Worm (Caenorhabditis elegans) whole organism, late embryonic: ENCODE results near the gene ilcr-2.

Experiments
- ama-1 ChIP-seq: fragments of 150-350 bp; optimal IDR thresholded peaks from 2 replicates; lab custom pipeline; 2014
- ceh-19 ChIP-seq: fragments of 200-800 bp; sonication (Bioruptor generic); optimal IDR thresholded peaks from 2 replicates; lab custom pipeline; 2018; ENCODE audit warnings: mild to moderate bottlenecking, missing genetic modification characterization, missing compliant biosample characterization
- fkh-10 ChIP-seq: fragments of 150-350 bp; optimal IDR thresholded peaks from 2 replicates; lab custom pipeline; 2014; ENCODE audit warnings: missing biosample characterization, missing genetic modification reagents, missing genetic modification characterization
- lin-11 ChIP-seq: fragments of 200-800 bp; sonication (Bioruptor generic); optimal IDR thresholded peaks from 2 replicates; lab custom pipeline; 2018; ENCODE audit warnings: mild to moderate bottlenecking, missing genetic modification characterization, missing compliant biosample characterization
- pax-1 ChIP-seq: fragments of 150-350 bp; optimal IDR thresholded peaks from 2 replicates; lab custom pipeline; 2014; ENCODE audit warnings: missing biosample characterization, missing genetic modification characterization
- pqm-1 ChIP-seq: sonication (generic microtip); optimal IDR thresholded peaks from 2 replicates; lab custom pipeline; 2016; ENCODE audit warnings: missing genetic modification characterization, missing compliant biosample characterization

DNA sequence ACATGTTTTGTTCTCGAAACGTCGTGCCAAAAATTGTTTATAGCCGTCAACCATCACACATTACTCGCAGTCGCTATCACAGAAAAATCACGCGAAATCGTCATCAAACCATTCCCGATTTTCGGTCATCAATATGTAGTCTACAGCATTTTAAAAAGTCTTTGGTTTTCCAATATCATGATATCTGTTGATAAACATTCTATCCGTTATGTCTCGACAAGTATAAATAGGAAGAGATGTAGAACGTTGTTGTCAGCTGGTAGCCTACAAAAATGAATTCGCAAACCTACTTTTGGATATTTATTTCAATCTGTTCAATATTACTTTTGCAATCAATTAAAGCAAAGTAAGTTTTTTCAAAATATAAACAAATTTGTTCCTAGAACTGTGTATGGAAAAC, 21.3 kb downstream of the ilcr-2 start, which contains the start of gene F12A10.1:
- no peak for TF ChIP-seq pax-1 (tag; lab: Kevin White, UChicago)
- TF ChIP-seq ama-1 (lab: Kevin White, UChicago), result no peak
- TF ChIP-seq ceh-19 (GFP tag; lab: Kevin White, UChicago), result no peak
- TF ChIP-seq fkh-10 (GFP tag; lab: Kevin White, UChicago), result no peak
- TF ChIP-seq lin-11 (tag; lab: Kevin White, UChicago), result no peak
- TF ChIP-seq pqm-1 (tag; lab: Kevin White, UChicago), result no peak
